Fruit fly (Drosophila melanogaster) whole organism, prepupa: ENCODE data around the gene Karybeta3.

Source experiments
- CG10669 ChIP-seq: fragments of 200-800 bp; sonication (Bioruptor generic); optimal IDR thresholded peaks from 3 replicates; lab custom pipeline; 2018; ENCODE audit warnings: missing biosample characterization, mild to moderate bottlenecking, missing genetic modification characterization, moderate library complexity
- CG1621 ChIP-seq: fragments of 200-800 bp; sonication (Bioruptor generic); optimal IDR thresholded peaks from 3 replicates; lab custom pipeline; 2018; ENCODE audit warnings: missing biosample characterization, mild to moderate bottlenecking, missing genetic modification characterization
- Gug ChIP-seq: fragments of 200-800 bp; sonication (Bioruptor generic); IDR thresholded peaks from 2 replicates; pipeline ENCODE4 v1.3.6; 2022; ENCODE audit warnings: missing biosample characterization, missing genetic modification characterization
- Lpt ChIP-seq: fragments of 200-800 bp; sonication (Bioruptor generic); optimal IDR thresholded peaks from 3 replicates; lab custom pipeline; 2016; ENCODE audit warnings: missing biosample characterization, missing genetic modification characterization
- fd59A ChIP-seq: fragments of 200-800 bp; sonication (Bioruptor generic); optimal IDR thresholded peaks from 2 replicates; lab custom pipeline; 2017; ENCODE audit warnings: missing biosample characterization, mild to moderate bottlenecking, missing genetic modification characterization, missing genetic modification reagents
- lz ChIP-seq: fragments of 200-800 bp; sonication (Bioruptor generic); optimal IDR thresholded peaks from 3 replicates; lab custom pipeline; 2016; ENCODE audit warnings: missing biosample characterization, missing genetic modification characterization

DNA sequence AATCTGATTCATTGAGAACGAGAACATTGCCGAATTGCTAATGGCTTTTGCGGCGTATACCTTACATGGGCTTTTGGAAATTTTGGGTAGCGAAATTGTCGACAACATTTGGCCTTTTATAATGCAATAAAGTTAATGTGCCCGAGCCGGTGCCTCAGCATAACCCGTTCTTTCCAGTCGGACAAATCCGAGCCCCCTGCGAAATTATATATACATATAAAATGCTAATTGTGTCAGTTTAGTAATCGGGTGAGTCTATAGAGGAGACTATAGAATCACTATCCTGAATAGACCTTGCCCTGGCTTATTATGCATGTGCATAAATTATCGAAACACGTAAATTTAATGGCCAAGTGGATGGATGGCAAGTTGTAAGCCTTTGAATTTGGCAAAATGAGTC, 29.4 kb downstream of the Karybeta3 start:
- TF ChIP-seq Gug (GFP tag; lab: Robert Waterston, UW) (no peak), fd59A (no peak), lz (GFP tag; lab: Kevin White, UChicago) (no peak), Lpt (GFP tag; lab: Kevin White, UChicago) (no peak), CG1621 (tag; lab: Kevin White, UChicago) (no peak), CG10669 (no peak)
